Worm (Caenorhabditis elegans) whole organism, late embryonic: ENCODE data around the gene dsc-1.

ENCODE experiments used
- C08G9.2 ChIP-seq: sonication (generic microtip); optimal IDR thresholded peaks from 2 replicates; lab custom pipeline; 2016; ENCODE audit warnings: mild to moderate bottlenecking, missing genetic modification characterization, moderate library complexity, missing compliant biosample characterization
- F13H6.1 ChIP-seq: sonication (generic microtip); optimal IDR thresholded peaks from 2 replicates; lab custom pipeline; 2016; ENCODE audit warnings: missing genetic modification characterization, missing compliant biosample characterization
- K02D7.2 ChIP-seq: sonication (generic microtip); optimal IDR thresholded peaks from 2 replicates; lab custom pipeline; 2017; ENCODE audit warnings: mild to moderate bottlenecking, missing genetic modification characterization, missing compliant biosample characterization
- K09A11.1 ChIP-seq: sonication (generic microtip); optimal IDR thresholded peaks from 2 replicates; lab custom pipeline; 2017; ENCODE audit warnings: antibody characterized with exemption, mild to moderate bottlenecking, missing genetic modification characterization, missing compliant biosample characterization; ENCODE audit not compliant: insufficient read depth
- T23F11.4 ChIP-seq: fragments of 200-800 bp; sonication (Bioruptor generic); optimal IDR thresholded peaks from 2 replicates; lab custom pipeline; 2018; ENCODE audit warnings: mild to moderate bottlenecking, missing genetic modification characterization, missing compliant biosample characterization
- ahr-1 ChIP-seq: sonication (generic microtip); optimal IDR thresholded peaks from 2 replicates; lab custom pipeline; 2016; ENCODE audit warnings: missing genetic modification characterization, missing compliant biosample characterization
- ama-1 ChIP-seq: fragments of 150-350 bp; optimal IDR thresholded peaks from 2 replicates; lab custom pipeline; 2014
- ceh-14 ChIP-seq: sonication (generic microtip); optimal IDR thresholded peaks from 2 replicates; lab custom pipeline; 2016; ENCODE audit warnings: missing genotype, missing genetic modification characterization, missing compliant biosample characterization
- ceh-24 ChIP-seq: sonication (generic microtip); optimal IDR thresholded peaks from 2 replicates; lab custom pipeline; 2016; ENCODE audit warnings: mild to moderate bottlenecking, missing genetic modification characterization, missing compliant biosample characterization
- ceh-31 ChIP-seq: sonication (generic microtip); optimal IDR thresholded peaks from 2 replicates; lab custom pipeline; 2016; ENCODE audit warnings: missing genetic modification characterization, missing compliant biosample characterization
- ceh-45 ChIP-seq: fragments of 200-800 bp; sonication (Bioruptor generic); IDR thresholded peaks from 2 replicates; pipeline ENCODE4 v1.3.6; 2022; ENCODE audit warnings: missing genetic modification reagents, missing genetic modification characterization, missing compliant biosample characterization
- ceh-48 ChIP-seq: sonication (generic microtip); optimal IDR thresholded peaks from 2 replicates; lab custom pipeline; 2016; ENCODE audit warnings: missing genetic modification characterization, inconsistent platforms, missing compliant biosample characterization
- ceh-9 ChIP-seq: sonication (generic microtip); optimal IDR thresholded peaks from 2 replicates; lab custom pipeline; 2016; ENCODE audit warnings: mild to moderate bottlenecking, missing genetic modification characterization, inconsistent platforms, missing compliant biosample characterization
- che-1 ChIP-seq: sonication (generic microtip); optimal IDR thresholded peaks from 2 replicates; lab custom pipeline; 2016; ENCODE audit warnings: mild to moderate bottlenecking, missing genetic modification characterization, missing compliant biosample characterization
- elt-2 ChIP-seq: sonication (generic microtip); optimal IDR thresholded peaks from 2 replicates; lab custom pipeline; 2016; ENCODE audit warnings: missing genetic modification reagents, missing genetic modification characterization, missing compliant biosample characterization
- elt-4 ChIP-seq: sonication (generic microtip); optimal IDR thresholded peaks from 2 replicates; lab custom pipeline; 2016; ENCODE audit warnings: missing genetic modification characterization, missing compliant biosample characterization
- fkh-10 ChIP-seq: fragments of 150-350 bp; optimal IDR thresholded peaks from 2 replicates; lab custom pipeline; 2014; ENCODE audit warnings: missing biosample characterization, missing genetic modification reagents, missing genetic modification characterization
- fkh-6 ChIP-seq: sonication (generic microtip); optimal IDR thresholded peaks from 2 replicates; lab custom pipeline; 2016; ENCODE audit warnings: missing genetic modification characterization, missing compliant biosample characterization
- hlh-13 ChIP-seq: fragments of 200-800 bp; sonication (Bioruptor generic); optimal IDR thresholded peaks from 2 replicates; lab custom pipeline; 2018; ENCODE audit warnings: mild to moderate bottlenecking, missing genetic modification characterization, missing compliant biosample characterization
- hlh-15 ChIP-seq: sonication (generic microtip); optimal IDR thresholded peaks from 2 replicates; lab custom pipeline; 2016; ENCODE audit warnings: missing genetic modification characterization, missing compliant biosample characterization
- hlh-30 ChIP-seq: sonication (generic microtip); optimal IDR thresholded peaks from 2 replicates; lab custom pipeline; 2017; ENCODE audit warnings: antibody characterized with exemption, missing genetic modification characterization, missing compliant biosample characterization; ENCODE audit not compliant: insufficient read depth
- hlh-6 ChIP-seq: sonication (generic microtip); optimal IDR thresholded peaks from 2 replicates; lab custom pipeline; 2016; ENCODE audit warnings: missing genotype, missing genetic modification characterization, missing compliant biosample characterization
- lim-6 ChIP-seq: sonication (generic microtip); optimal IDR thresholded peaks from 2 replicates; lab custom pipeline; 2016; ENCODE audit warnings: missing genetic modification characterization, missing compliant biosample characterization
- mec-3 ChIP-seq: sonication (generic microtip); optimal IDR thresholded peaks from 2 replicates; lab custom pipeline; 2016; ENCODE audit warnings: borderline replicate concordance, missing genetic modification characterization, missing compliant biosample characterization
- nfya-1 ChIP-seq: sonication (generic microtip); optimal IDR thresholded peaks from 2 replicates; lab custom pipeline; 2017; ENCODE audit warnings: missing genetic modification characterization, mild to moderate bottlenecking, missing compliant biosample characterization, antibody characterized with exemption, moderate library complexity
- nhr-11 ChIP-seq: fragments of 150-350 bp; optimal IDR thresholded peaks from 2 replicates; lab custom pipeline; 2014; ENCODE audit warnings: missing biosample characterization, missing genetic modification characterization
- odd-2 ChIP-seq: sonication (generic microtip); optimal IDR thresholded peaks from 2 replicates; lab custom pipeline; 2017; ENCODE audit warnings: antibody characterized with exemption, mild to moderate bottlenecking, missing genetic modification characterization, missing compliant biosample characterization
- pros-1 ChIP-seq: fragments of 150-350 bp; optimal IDR thresholded peaks from 2 replicates; lab custom pipeline; 2014; ENCODE audit warnings: missing biosample characterization, missing genetic modification reagents, missing genetic modification characterization
- ref-2 ChIP-seq: sonication (generic microtip); optimal IDR thresholded peaks from 2 replicates; lab custom pipeline; 2016; ENCODE audit warnings: missing genetic modification characterization, missing compliant biosample characterization
- sox-4 ChIP-seq: sonication (generic microtip); optimal IDR thresholded peaks from 2 replicates; lab custom pipeline; 2017; ENCODE audit warnings: mild to moderate bottlenecking, missing genetic modification characterization, inconsistent platforms, missing compliant biosample characterization
- ttx-3 ChIP-seq: sonication (generic microtip); optimal IDR thresholded peaks from 2 replicates; lab custom pipeline; 2016; ENCODE audit warnings: missing genetic modification reagents, missing genetic modification characterization, missing compliant biosample characterization
- unc-42 ChIP-seq: sonication (generic microtip); optimal IDR thresholded peaks from 2 replicates; lab custom pipeline; 2016; ENCODE audit warnings: missing genotype, missing genetic modification characterization, missing compliant biosample characterization

The dsc-1 gene

ce11 chrX:15034787-15035186 is at the start of gene dsc-1:
Gene dsc-1, minus strand, starts transcription at chrX:15034832.
- no peak for TF ChIP-seq K09A11.1
- TF ChIP-seq K02D7.2 (tag; lab: Kevin White, UChicago): no peak
- TF ChIP-seq ceh-24 (tag; lab: Kevin White, UChicago): no peak
- no peak for TF ChIP-seq hlh-13 (GFP tag; lab: Kevin White, UChicago)
- TF ChIP-seq ceh-14 (tag; lab: Kevin White, UChicago): no peak
- TF ChIP-seq hlh-30 (tag; lab: Kevin White, UChicago): no peak
- no peak for TF ChIP-seq odd-2
- no peak for TF ChIP-seq fkh-6 (tag; lab: Kevin White, UChicago)
- no peak for TF ChIP-seq sox-4 (tag; lab: Kevin White, UChicago)
- no peak for TF ChIP-seq hlh-6 (tag; lab: Kevin White, UChicago)
- no peak for TF ChIP-seq ceh-31 (tag; lab: Kevin White, UChicago)
- TF ChIP-seq fkh-10 (GFP tag; lab: Kevin White, UChicago): no peak
- no peak for TF ChIP-seq pros-1 (tag; lab: Kevin White, UChicago)

ce11 chrX:15084395-15084794 is 49.8 kb upstream of the dsc-1 start, which contains the start of gene F09B12.5:
Gene F09B12.5, plus strand, starts transcription at chrX:15084695.
- TF ChIP-seq ttx-3 (tag; lab: Kevin White, UChicago): no peak
- no peak for TF ChIP-seq nfya-1 (tag; lab: Kevin White, UChicago)
- no peak for TF ChIP-seq che-1 (tag; lab: Kevin White, UChicago)
- TF ChIP-seq ceh-9 (tag; lab: Kevin White, UChicago): no peak
- TF ChIP-seq K09A11.1: no peak
- no peak for TF ChIP-seq C08G9.2 (tag; lab: Kevin White, UChicago)
- no peak for TF ChIP-seq hlh-15 (tag; lab: Kevin White, UChicago)

- TF ChIP-seq ahr-1 (no peak), T23F11.4 (GFP tag; lab: Kevin White, UChicago) (no peak), ceh-45 (no peak), elt-2 (tag; lab: Kevin White, UChicago) (peak; percentile 38), odd-2 (no peak), F13H6.1 (tag; lab: Kevin White, UChicago) (no peak), ceh-48 (tag; lab: Kevin White, UChicago) (peak; percentile 34), ama-1 (lab: Kevin White, UChicago) (no peak), K02D7.2 (tag; lab: Kevin White, UChicago) (no peak), unc-42 (tag; lab: Kevin White, UChicago) (peak; percentile 15)
Measured at ce11 chrX:15083795-15084194, 49.2 kb upstream of the dsc-1 start, which contains the start of gene H40L08.1. Gene H40L08.1, minus strand, starts transcription at chrX:15084086.

- no peak for TF ChIP-seq mec-3 (tag; lab: Kevin White, UChicago)
- TF ChIP-seq ttx-3 (tag; lab: Kevin White, UChicago): no peak
Measured at ce11 chrX:15081486-15081885, 46.9 kb upstream of the dsc-1 start.

ce11 chrX:15079406-15079805 is 44.8 kb upstream of the dsc-1 start:
- peak; percentile 33 for TF ChIP-seq ref-2 (tag; lab: Kevin White, UChicago)
- no peak for TF ChIP-seq ahr-1
- TF ChIP-seq, all 69 proteins: peak for 1

- TF ChIP-seq elt-4 (no peak), lim-6 (tag; lab: Kevin White, UChicago) (no peak), hlh-13 (GFP tag; lab: Kevin White, UChicago) (no peak), sox-4 (tag; lab: Kevin White, UChicago) (no peak), hlh-6 (tag; lab: Kevin White, UChicago) (no peak), fkh-6 (tag; lab: Kevin White, UChicago) (no peak), nhr-11 (tag; lab: Kevin White, UChicago) (no peak)
Measured at ce11 chrX:15078276-15078675, 43.6 kb upstream of the dsc-1 start.
